Fruit fly (Drosophila melanogaster) whole organism, prepupa: Measurements from ENCODE around the gene aru.

ENCODE experiments used
- Blimp-1 ChIP-seq: fragments of 200-800 bp; sonication (Bioruptor generic); optimal IDR thresholded peaks from 3 replicates; lab custom pipeline; 2017; ENCODE audit warnings: missing biosample characterization, missing genetic modification characterization, mild to moderate bottlenecking, moderate library complexity, missing genetic modification reagents
- CG10669 ChIP-seq: fragments of 200-800 bp; sonication (Bioruptor generic); optimal IDR thresholded peaks from 3 replicates; lab custom pipeline; 2018; ENCODE audit warnings: missing biosample characterization, mild to moderate bottlenecking, missing genetic modification characterization, moderate library complexity
- CG11294 ChIP-seq: fragments of 200-800 bp; sonication (Bioruptor generic); IDR thresholded peaks from 2 replicates; pipeline ENCODE4 v1.3.6; 2022; ENCODE audit warnings: missing biosample characterization, missing genetic modification characterization
- CG11902 ChIP-seq: fragments of 200-800 bp; sonication (Bioruptor generic); optimal IDR thresholded peaks from 3 replicates; lab custom pipeline; 2016; ENCODE audit warnings: missing biosample characterization, missing genetic modification characterization
- CG15336 ChIP-seq: fragments of 200-800 bp; sonication (Bioruptor generic); IDR thresholded peaks from 2 replicates; pipeline ENCODE4 v1.3.6; 2022; ENCODE audit warnings: missing biosample characterization, missing genetic modification characterization
- CG1621 ChIP-seq: fragments of 200-800 bp; sonication (Bioruptor generic); optimal IDR thresholded peaks from 3 replicates; lab custom pipeline; 2018; ENCODE audit warnings: missing biosample characterization, mild to moderate bottlenecking, missing genetic modification characterization
- CG16779 ChIP-seq: fragments of 200-800 bp; sonication (Bioruptor generic); optimal IDR thresholded peaks from 3 replicates; lab custom pipeline; 2017; ENCODE audit warnings: missing biosample characterization, mild to moderate bottlenecking, missing genetic modification characterization
- CG3032 ChIP-seq: fragments of 200-800 bp; optimal IDR thresholded peaks from 2 replicates; lab custom pipeline; 2019; ENCODE audit warnings: missing biosample characterization, mild to moderate bottlenecking, missing genetic modification characterization, moderate library complexity
- CG31627 ChIP-seq: fragments of 200-800 bp; sonication (Bioruptor generic); optimal IDR thresholded peaks from 3 replicates; lab custom pipeline; 2016; ENCODE audit warnings: missing biosample characterization, missing genetic modification characterization
- CG34406 ChIP-seq: fragments of 200-800 bp; sonication (Bioruptor generic); optimal IDR thresholded peaks from 3 replicates; lab custom pipeline; 2016; ENCODE audit warnings: missing biosample characterization, missing genetic modification characterization
- CG3919 ChIP-seq: fragments of 200-800 bp; sonication (Bioruptor generic); optimal IDR thresholded peaks from 3 replicates; lab custom pipeline; 2016; ENCODE audit warnings: missing biosample characterization, missing genetic modification characterization
- CG6163 ChIP-seq: fragments of 200-800 bp; sonication (Bioruptor generic); IDR thresholded peaks from 3 replicates; pipeline ENCODE4 v1.3.6; 2022; ENCODE audit warnings: missing biosample characterization, missing genetic modification characterization
- CG6276 ChIP-seq: fragments of 200-800 bp; sonication (Bioruptor generic); optimal IDR thresholded peaks from 2 replicates; lab custom pipeline; 2017; ENCODE audit warnings: missing biosample characterization, mild to moderate bottlenecking, missing genetic modification characterization
- CG6792 ChIP-seq: fragments of 200-800 bp; sonication (Bioruptor generic); optimal IDR thresholded peaks from 3 replicates; lab custom pipeline; 2016; ENCODE audit warnings: missing biosample characterization, missing genetic modification characterization
- CG6808 ChIP-seq: fragments of 200-800 bp; sonication (Bioruptor generic); optimal IDR thresholded peaks from 3 replicates; lab custom pipeline; 2017; ENCODE audit warnings: missing biosample characterization, missing genetic modification characterization, mild to moderate bottlenecking, moderate library complexity, missing genetic modification reagents
- CG6854 ChIP-seq: fragments of 200-800 bp; sonication (Bioruptor generic); optimal IDR thresholded peaks from 2 replicates; lab custom pipeline; 2017; ENCODE audit warnings: missing biosample characterization, mild to moderate bottlenecking, missing genetic modification characterization
- CG7368 ChIP-seq: fragments of 200-800 bp; sonication (Bioruptor generic); optimal IDR thresholded peaks from 3 replicates; lab custom pipeline; 2016; ENCODE audit warnings: missing biosample characterization, missing genetic modification characterization
- CG8119 ChIP-seq: fragments of 200-800 bp; sonication (Bioruptor generic); IDR thresholded peaks from 3 replicates; pipeline ENCODE4 v1.3.6; 2022; ENCODE audit warnings: missing biosample characterization, missing genetic modification characterization
- CG8319 ChIP-seq: fragments of 200-800 bp; sonication (Bioruptor generic); optimal IDR thresholded peaks from 3 replicates; lab custom pipeline; 2016; ENCODE audit warnings: missing biosample characterization, missing genetic modification characterization
- CG8632 ChIP-seq: fragments of 200-800 bp; sonication (Bioruptor generic); optimal IDR thresholded peaks from 3 replicates; lab custom pipeline; 2016; ENCODE audit warnings: missing biosample characterization, missing genetic modification characterization
- CG9139 ChIP-seq: fragments of 200-800 bp; sonication (Bioruptor generic); optimal IDR thresholded peaks from 3 replicates; lab custom pipeline; 2017; ENCODE audit warnings: missing biosample characterization, mild to moderate bottlenecking, missing genetic modification characterization
- Eip78C ChIP-seq: fragments of 200-800 bp; sonication (Bioruptor generic); peaks from one replicate; lab custom pipeline; 2016; ENCODE audit warnings: missing biosample characterization, missing genetic modification characterization
- Eip93F ChIP-seq: fragments of 200-800 bp; sonication (Bioruptor generic); optimal IDR thresholded peaks from 2 replicates; lab custom pipeline; 2016; ENCODE audit warnings: missing biosample characterization, mild to moderate bottlenecking, missing genetic modification characterization
- Ets96B ChIP-seq: fragments of 200-800 bp; optimal IDR thresholded peaks from 2 replicates; lab custom pipeline; 2019; ENCODE audit warnings: missing biosample characterization, mild to moderate bottlenecking, missing genetic modification characterization, moderate library complexity
- Gug ChIP-seq: fragments of 200-800 bp; sonication (Bioruptor generic); IDR thresholded peaks from 2 replicates; pipeline ENCODE4 v1.3.6; 2022; ENCODE audit warnings: missing biosample characterization, missing genetic modification characterization
- Hr38 ChIP-seq: sonication (Bioruptor generic); optimal IDR thresholded peaks from 2 replicates; lab custom pipeline; 2016; ENCODE audit warnings: missing biosample characterization, missing genetic modification characterization
- Hr4 ChIP-seq: fragments of 200-800 bp; sonication (Bioruptor generic); optimal IDR thresholded peaks from 3 replicates; lab custom pipeline; 2016; ENCODE audit warnings: missing biosample characterization, missing genetic modification characterization
- Lpt ChIP-seq: fragments of 200-800 bp; sonication (Bioruptor generic); optimal IDR thresholded peaks from 3 replicates; lab custom pipeline; 2016; ENCODE audit warnings: missing biosample characterization, missing genetic modification characterization
- Smox ChIP-seq: fragments of 200-800 bp; sonication (Bioruptor generic); optimal IDR thresholded peaks from 3 replicates; lab custom pipeline; 2016; ENCODE audit warnings: missing biosample characterization, missing genetic modification characterization
- Sox102F ChIP-seq: fragments of 200-800 bp; sonication (Bioruptor generic); optimal IDR thresholded peaks from 2 replicates; lab custom pipeline; 2016; ENCODE audit warnings: missing biosample characterization, mild to moderate bottlenecking, missing genetic modification characterization
- Sox15 ChIP-seq: fragments of 200-800 bp; sonication (Bioruptor generic); optimal IDR thresholded peaks from 3 replicates; lab custom pipeline; 2016; ENCODE audit warnings: missing biosample characterization, missing genetic modification characterization
- achi ChIP-seq: fragments of 200-800 bp; sonication (Bioruptor generic); optimal IDR thresholded peaks from 3 replicates; lab custom pipeline; 2016; ENCODE audit warnings: missing biosample characterization, missing genetic modification characterization
- cyc ChIP-seq: fragments of 200-800 bp; sonication (Bioruptor generic); optimal IDR thresholded peaks from 3 replicates; lab custom pipeline; 2016; ENCODE audit warnings: missing biosample characterization, missing genetic modification characterization
- dac ChIP-seq: fragments of 200-800 bp; sonication (Bioruptor generic); optimal IDR thresholded peaks from 2 replicates; lab custom pipeline; 2017; ENCODE audit warnings: missing biosample characterization, mild to moderate bottlenecking, missing genetic modification characterization
- dsx ChIP-seq: fragments of 200-800 bp; optimal IDR thresholded peaks from 3 replicates; lab custom pipeline; 2019; ENCODE audit warnings: missing biosample characterization, mild to moderate bottlenecking, missing genetic modification characterization, moderate library complexity; ENCODE audit not compliant: poor library complexity, severe bottlenecking
- eg ChIP-seq: fragments of 200-800 bp; sonication (Bioruptor generic); IDR thresholded peaks from 3 replicates; pipeline ENCODE4 v1.3.6; 2022; ENCODE audit warnings: missing biosample characterization, missing genetic modification characterization
- esn ChIP-seq: fragments of 200-800 bp; sonication (Bioruptor generic); optimal IDR thresholded peaks from 2 replicates; lab custom pipeline; 2016; ENCODE audit warnings: missing biosample characterization, mild to moderate bottlenecking, missing genetic modification characterization, moderate library complexity
- fd85E ChIP-seq: fragments of 200-800 bp; sonication (Bioruptor generic); optimal IDR thresholded peaks from 3 replicates; lab custom pipeline; 2016; ENCODE audit warnings: missing biosample characterization, missing genetic modification characterization
- fkh ChIP-seq: fragments of 200-800 bp; sonication (Bioruptor generic); optimal IDR thresholded peaks from 3 replicates; lab custom pipeline; 2017; ENCODE audit warnings: missing biosample characterization, mild to moderate bottlenecking, missing genetic modification characterization, moderate library complexity
- lz ChIP-seq: fragments of 200-800 bp; sonication (Bioruptor generic); optimal IDR thresholded peaks from 3 replicates; lab custom pipeline; 2016; ENCODE audit warnings: missing biosample characterization, missing genetic modification characterization
- net ChIP-seq: fragments of 200-800 bp; sonication (Bioruptor generic); optimal IDR thresholded peaks from 3 replicates; lab custom pipeline; 2016; ENCODE audit warnings: missing biosample characterization, missing genetic modification characterization
- pdm3 ChIP-seq: fragments of 200-800 bp; sonication (Bioruptor generic); optimal IDR thresholded peaks from 3 replicates; lab custom pipeline; 2016; ENCODE audit warnings: missing biosample characterization, missing genetic modification characterization
- salr ChIP-seq, 2 experiments: fragments of 200-800 bp; sonication (Bioruptor generic); optimal IDR thresholded peaks; 3 replicates each; lab custom pipeline; 2016 to 2018; ENCODE audit warnings: missing biosample characterization in 2 of 2, missing genetic modification characterization in 2 of 2, mild to moderate bottlenecking in 1 of 2
- ss ChIP-seq, 2 experiments: fragments of 200-800 bp; sonication (Bioruptor generic); optimal IDR thresholded peaks; 2 replicates in 1 of 2; 3 replicates in 1 of 2; lab custom pipeline; 2017 to 2018; ENCODE audit warnings: mild to moderate bottlenecking in 2 of 2, missing biosample characterization in 2 of 2, missing genetic modification characterization in 2 of 2, moderate library complexity in 1 of 2
- svp ChIP-seq: fragments of 200-800 bp; sonication (Bioruptor generic); peaks from one replicate; lab custom pipeline; 2016; ENCODE audit warnings: missing biosample characterization, missing genetic modification characterization
- topi ChIP-seq: fragments of 200-800 bp; sonication (Bioruptor generic); optimal IDR thresholded peaks from 3 replicates; lab custom pipeline; 2016; ENCODE audit warnings: missing biosample characterization, missing genetic modification characterization

The aru gene

dm6 chr2L:837989-838388 is 30.2 kb downstream of the aru start (continued):
- TF ChIP-seq CG34406 (GFP tag; lab: Kevin White, UChicago) (no peak), CG16779 (tag; lab: Kevin White, UChicago) (peak; percentile 79), CG3032 (peak; percentile 14), dsx (GFP tag; lab: Kevin White, UChicago) (peak; percentile 33), topi (no peak), Lpt (GFP tag; lab: Kevin White, UChicago) (peak; percentile 88), Eip78C (GFP tag; lab: Kevin White, UChicago) (peak; percentile 81), ss (GFP tag; optimal IDR thresholded peaks at IDR 0.05; lab: Kevin White, UChicago) (peak; percentile 18 to 54), dac (GFP tag; lab: Kevin White, UChicago) (peak; percentile 90), CG6163 (GFP tag; lab: Robert Waterston, UW) (peak; percentile 83), achi (GFP tag; lab: Kevin White, UChicago) (peak; percentile 66), svp (GFP tag; lab: Kevin White, UChicago) (no peak), net (GFP tag; lab: Kevin White, UChicago) (peak; percentile 77), CG10669 (GFP tag; lab: Kevin White, UChicago) (no peak), Sox102F (GFP tag; lab: Kevin White, UChicago) (no peak), salr (GFP tag; optimal IDR thresholded peaks at IDR 0.05; lab: Kevin White, UChicago) (no peak), lz (peak; percentile 4), CG9139 (GFP tag; lab: Kevin White, UChicago) (no peak), CG6276 (GFP tag; lab: Kevin White, UChicago) (peak; percentile 67)

- TF ChIP-seq CG31627 (GFP tag; lab: Kevin White, UChicago) (peak; percentile 49), net (GFP tag; lab: Kevin White, UChicago) (peak; percentile 9), eg (no peak), CG6276 (GFP tag; lab: Kevin White, UChicago) (no peak), CG6808 (no peak), Ets96B (tag; lab: Kevin White, UChicago) (no peak), topi (no peak), CG3919 (GFP tag; lab: Kevin White, UChicago) (no peak), Eip93F (no peak), cyc (GFP tag; lab: Kevin White, UChicago) (no peak), CG11294 (GFP tag; lab: Robert Waterston, UW) (no peak), fkh (GFP tag; lab: Kevin White, UChicago) (peak; percentile 74), CG6854 (no peak), Gug (GFP tag; lab: Robert Waterston, UW) (0 out of 2 replicates have a peak, but pooled peaks have one; percentile 10), Eip78C (GFP tag; lab: Kevin White, UChicago) (peak; percentile 73), CG8319 (GFP tag; lab: Kevin White, UChicago) (no peak), CG7368 (GFP tag; lab: Kevin White, UChicago) (no peak), ss (GFP tag; optimal IDR thresholded peaks at IDR 0.05; lab: Kevin White, UChicago) (no peak), CG11902 (no peak), CG34406 (GFP tag; lab: Kevin White, UChicago) (peak; percentile 21), Lpt (GFP tag; lab: Kevin White, UChicago) (peak; percentile 8), Smox (no peak), achi (GFP tag; lab: Kevin White, UChicago) (no peak), Hr4 (GFP tag; lab: Kevin White, UChicago) (no peak), CG9139 (GFP tag; lab: Kevin White, UChicago) (no peak), CG8632 (GFP tag; lab: Kevin White, UChicago) (no peak), CG15336 (peak; percentile 60), Hr38 (GFP tag; lab: Kevin White, UChicago) (no peak), pdm3 (GFP tag; lab: Kevin White, UChicago) (no peak), CG1621 (tag; lab: Kevin White, UChicago) (no peak), CG8119 (GFP tag; lab: Robert Waterston, UW) (peak; percentile 56; the same call in 2 of the 3 replicates), esn (GFP tag; lab: Kevin White, UChicago) (peak; percentile 75), CG6163 (GFP tag; lab: Robert Waterston, UW) (no peak), CG6792 (GFP tag; lab: Kevin White, UChicago) (peak; percentile 42), salr (GFP tag; optimal IDR thresholded peaks at IDR 0.05; lab: Kevin White, UChicago) (no peak), fd85E (GFP tag; lab: Kevin White, UChicago) (no peak), Blimp-1 (no peak), svp (GFP tag; lab: Kevin White, UChicago) (peak; percentile 81), Sox15 (no peak), dsx (GFP tag; lab: Kevin White, UChicago) (no peak), CG16779 (tag; lab: Kevin White, UChicago) (no peak)
Observed at dm6 chr2L:827516-828362, 40.4 kb downstream of the aru start.
